Worm (Caenorhabditis elegans) whole organism, young adult: ENCODE data around the gene F59B10.2.

Experiments
- B0019.2 ChIP-seq: fragments of 200-800 bp; sonication (Bioruptor generic); conservative IDR thresholded peaks from 2 replicates; pipeline ENCODE4 v1.3.6; 2022; ENCODE audit warnings: missing genetic modification reagents, missing genetic modification characterization, missing compliant biosample characterization
- C06A6.2 ChIP-seq: fragments of 200-800 bp; sonication (Bioruptor generic); conservative IDR thresholded peaks from 2 replicates; pipeline ENCODE4 v1.3.6; 2022; ENCODE audit warnings: missing genetic modification characterization, missing compliant biosample characterization
- C17E4.6 ChIP-seq: fragments of 200-800 bp; sonication (Bioruptor generic); IDR thresholded peaks from 2 replicates; pipeline ENCODE4 v1.3.6; 2022; ENCODE audit warnings: missing genetic modification reagents, missing genetic modification characterization, missing compliant biosample characterization
- D2030.7 ChIP-seq: fragments of 200-800 bp; sonication (Bioruptor generic); IDR thresholded peaks from 2 replicates; pipeline ENCODE4 v1.3.6; 2022; ENCODE audit warnings: missing genetic modification reagents, missing genetic modification characterization, missing compliant biosample characterization
- F10E7.11 ChIP-seq: sonication (generic microtip); optimal IDR thresholded peaks from 2 replicates; lab custom pipeline; 2017; ENCODE audit warnings: mild to moderate bottlenecking, missing genetic modification characterization, moderate library complexity, missing compliant biosample characterization
- F23B12.7 ChIP-seq: sonication (generic microtip); optimal IDR thresholded peaks from 2 replicates; lab custom pipeline; 2017; ENCODE audit warnings: missing genetic modification characterization, mild to moderate bottlenecking, missing compliant biosample characterization, antibody characterized with exemption, moderate library complexity; ENCODE audit not compliant: insufficient read depth
- F37B4.10 ChIP-seq: fragments of 200-800 bp; sonication (Bioruptor generic); IDR thresholded peaks from 2 replicates; pipeline ENCODE4 v1.3.6; 2022; ENCODE audit warnings: missing genetic modification characterization, missing compliant biosample characterization
- F39B2.1 ChIP-seq: fragments of 200-800 bp; sonication (Bioruptor generic); IDR thresholded peaks from 2 replicates; pipeline ENCODE4 v1.3.6; 2022; ENCODE audit warnings: missing genetic modification reagents, missing genetic modification characterization, missing compliant biosample characterization
- F57C9.4 ChIP-seq: sonication (generic microtip); optimal IDR thresholded peaks from 2 replicates; lab custom pipeline; 2017; ENCODE audit warnings: mild to moderate bottlenecking, missing genetic modification characterization, missing compliant biosample characterization
- K11D2.4 ChIP-seq: fragments of 200-800 bp; sonication (Bioruptor generic); IDR thresholded peaks from 2 replicates; pipeline ENCODE4 v1.3.6; 2022; ENCODE audit warnings: missing genetic modification reagents, missing genetic modification characterization, missing compliant biosample characterization
- Y53F4B.3 ChIP-seq: fragments of 200-800 bp; sonication (Bioruptor generic); IDR thresholded peaks from 2 replicates; pipeline ENCODE4 v1.3.6; 2022; ENCODE audit warnings: missing genetic modification reagents, missing genetic modification characterization, missing compliant biosample characterization
- Y95B8A.8 ChIP-seq: fragments of 200-800 bp; sonication (Bioruptor generic); IDR thresholded peaks from 2 replicates; pipeline ENCODE4 v1.3.6; 2022; ENCODE audit warnings: missing genetic modification reagents, missing genetic modification characterization, missing compliant biosample characterization
- athp-1 ChIP-seq: sonication (generic microtip); optimal IDR thresholded peaks from 2 replicates; lab custom pipeline; 2017; ENCODE audit warnings: mild to moderate bottlenecking, missing genetic modification characterization, missing compliant biosample characterization
- attf-6 ChIP-seq: fragments of 200-800 bp; sonication (Bioruptor generic); IDR thresholded peaks from 2 replicates; pipeline ENCODE4 v1.3.6; 2022; ENCODE audit warnings: missing genetic modification reagents, missing genetic modification characterization, missing compliant biosample characterization
- bed-2 ChIP-seq: fragments of 200-800 bp; sonication (Bioruptor generic); IDR thresholded peaks from 2 replicates; pipeline ENCODE4 v1.3.6; 2022; ENCODE audit warnings: missing genetic modification reagents, missing genetic modification characterization, missing compliant biosample characterization
- ceh-58 ChIP-seq: fragments of 200-800 bp; sonication (Bioruptor generic); IDR thresholded peaks from 2 replicates; pipeline ENCODE4 v1.3.6; 2022; ENCODE audit warnings: missing genetic modification characterization, missing compliant biosample characterization
- ceh-79 ChIP-seq: sonication (generic microtip); optimal IDR thresholded peaks from 2 replicates; lab custom pipeline; 2017; ENCODE audit warnings: mild to moderate bottlenecking, missing genetic modification characterization, missing compliant biosample characterization
- ceh-91 ChIP-seq: fragments of 200-800 bp; sonication (Bioruptor generic); IDR thresholded peaks from 2 replicates; pipeline ENCODE4 v1.3.6; 2022; ENCODE audit warnings: missing genetic modification reagents, missing genetic modification characterization, missing compliant biosample characterization
- dpff-1 ChIP-seq: sonication (generic microtip); optimal IDR thresholded peaks from 2 replicates; lab custom pipeline; 2017; ENCODE audit warnings: mild to moderate bottlenecking, missing genetic modification characterization, missing compliant biosample characterization
- dpl-1 ChIP-seq: fragments of 150-350 bp; optimal IDR thresholded peaks from 2 replicates; lab custom pipeline; 2014; ENCODE audit warnings: missing biosample characterization, missing genetic modification reagents, missing genetic modification characterization
- efl-1 ChIP-seq: fragments of 150-350 bp; optimal IDR thresholded peaks from 2 replicates; lab custom pipeline; 2014; ENCODE audit warnings: missing biosample characterization, missing genetic modification reagents, missing genetic modification characterization
- egl-18 ChIP-seq: fragments of 200-800 bp; sonication (Bioruptor generic); IDR thresholded peaks from 2 replicates; pipeline ENCODE4 v1.3.6; 2022; ENCODE audit warnings: missing genetic modification reagents, missing genetic modification characterization, missing compliant biosample characterization
- fkh-3 ChIP-seq: sonication (generic microtip); optimal IDR thresholded peaks from 2 replicates; lab custom pipeline; 2016; ENCODE audit warnings: mild to moderate bottlenecking, missing genetic modification characterization, missing compliant biosample characterization
- gei-17 ChIP-seq: fragments of 200-800 bp; sonication (Bioruptor generic); optimal IDR thresholded peaks from 2 replicates; lab custom pipeline; 2018; ENCODE audit warnings: mild to moderate bottlenecking, missing genetic modification characterization, missing compliant biosample characterization
- hmg-1.2 ChIP-seq: fragments of 200-800 bp; sonication (Bioruptor generic); IDR thresholded peaks from 2 replicates; pipeline ENCODE4 v1.3.6; 2022; ENCODE audit warnings: missing genetic modification reagents, missing genetic modification characterization, missing compliant biosample characterization
- hmg-20 ChIP-seq: fragments of 200-800 bp; sonication (Bioruptor generic); IDR thresholded peaks from 2 replicates; pipeline ENCODE4 v1.3.6; 2022; ENCODE audit warnings: missing genetic modification reagents, missing genetic modification characterization, missing compliant biosample characterization
- lag-1 ChIP-seq: fragments of 200-800 bp; sonication (Bioruptor generic); IDR thresholded peaks from 2 replicates; pipeline ENCODE4 v1.3.6; 2022; ENCODE audit warnings: missing genetic modification reagents, missing genetic modification characterization, missing compliant biosample characterization
- let-607 ChIP-seq, 2 experiments: fragments of 200-800 bp in 1 of 2; sonication (Bioruptor generic) in 1 of 2; sonication (generic microtip) in 1 of 2; optimal IDR thresholded peaks; 2 replicates each; lab custom pipeline; 2016 to 2018; ENCODE audit warnings: mild to moderate bottlenecking in 2 of 2, missing compliant biosample characterization in 2 of 2, missing genetic modification characterization in 2 of 2, moderate library complexity in 2 of 2, missing genotype in 1 of 2
- lin-26 ChIP-seq: fragments of 200-800 bp; sonication (Bioruptor generic); IDR thresholded peaks from 2 replicates; pipeline ENCODE4 v1.3.6; 2022; ENCODE audit warnings: missing genetic modification reagents, missing genetic modification characterization, missing compliant biosample characterization
- lin-35 ChIP-seq, 3 experiments: fragments of 150-350 bp in 2 of 3; sonication (generic microtip) in 1 of 3; optimal IDR thresholded peaks; 2 replicates each; lab custom pipeline; 2014 to 2018; ENCODE audit warnings: missing biosample characterization in 3 of 3, missing genetic modification characterization in 3 of 3, missing genetic modification reagents in 3 of 3
- lin-40 ChIP-seq: sonication (generic microtip); optimal IDR thresholded peaks from 2 replicates; lab custom pipeline; 2016; ENCODE audit warnings: missing genetic modification characterization, mild to moderate bottlenecking, missing compliant biosample characterization, missing genotype, missing genetic modification reagents
- lin-54 ChIP-seq: fragments of 200-800 bp; sonication (Bioruptor generic); optimal IDR thresholded peaks from 2 replicates; lab custom pipeline; 2018; ENCODE audit warnings: mild to moderate bottlenecking, missing genetic modification characterization, missing compliant biosample characterization
- lsl-1 ChIP-seq: fragments of 200-800 bp; sonication (Bioruptor generic); optimal IDR thresholded peaks from 2 replicates; lab custom pipeline; 2018; ENCODE audit warnings: mild to moderate bottlenecking, missing genetic modification characterization, moderate library complexity, missing compliant biosample characterization
- lsy-27 ChIP-seq: sonication (generic microtip); optimal IDR thresholded peaks from 2 replicates; lab custom pipeline; 2017; ENCODE audit warnings: missing genetic modification characterization, mild to moderate bottlenecking, missing compliant biosample characterization, antibody characterized with exemption, missing genotype, borderline replicate concordance; ENCODE audit not compliant: insufficient read depth
- madf-10 ChIP-seq: sonication (generic microtip); optimal IDR thresholded peaks from 2 replicates; lab custom pipeline; 2016; ENCODE audit warnings: mild to moderate bottlenecking, missing genetic modification characterization, missing compliant biosample characterization
- mcd-1 ChIP-seq: fragments of 200-800 bp; sonication (Bioruptor generic); IDR thresholded peaks from 2 replicates; pipeline ENCODE4 v1.3.6; 2022; ENCODE audit warnings: missing genetic modification reagents, missing genetic modification characterization, missing compliant biosample characterization
- mes-4 ChIP-seq: sonication (generic microtip); optimal IDR thresholded peaks from 2 replicates; lab custom pipeline; 2016; ENCODE audit warnings: missing genotype, missing genetic modification characterization, missing compliant biosample characterization
- mxl-1 ChIP-seq: sonication (generic microtip); optimal IDR thresholded peaks from 2 replicates; lab custom pipeline; 2016; ENCODE audit warnings: missing genetic modification characterization, missing compliant biosample characterization
- nfya-2 ChIP-seq: fragments of 200-800 bp; sonication (Bioruptor generic); IDR thresholded peaks from 2 replicates; pipeline ENCODE4 v1.3.6; 2022; ENCODE audit warnings: missing genetic modification reagents, missing genetic modification characterization, missing compliant biosample characterization
- nhr-179 ChIP-seq: sonication (generic microtip); optimal IDR thresholded peaks from 2 replicates; lab custom pipeline; 2016; ENCODE audit warnings: mild to moderate bottlenecking, missing genetic modification characterization, missing compliant biosample characterization
- nhr-27 ChIP-seq: fragments of 200-800 bp; sonication (Bioruptor generic); optimal IDR thresholded peaks from 2 replicates; lab custom pipeline; 2018; ENCODE audit warnings: mild to moderate bottlenecking, missing genetic modification characterization, moderate library complexity, missing compliant biosample characterization
- nhr-80 ChIP-seq: sonication (generic microtip); optimal IDR thresholded peaks from 2 replicates; lab custom pipeline; 2016; ENCODE audit warnings: missing genetic modification characterization, missing compliant biosample characterization
- nhr-90 ChIP-seq: sonication (generic microtip); optimal IDR thresholded peaks from 2 replicates; lab custom pipeline; 2016; ENCODE audit warnings: missing genotype, mild to moderate bottlenecking, missing genetic modification characterization, missing compliant biosample characterization
- pbrm-1 ChIP-seq: fragments of 200-800 bp; sonication (Bioruptor generic); IDR thresholded peaks from 2 replicates; pipeline ENCODE4 v1.3.6; 2022; ENCODE audit warnings: missing genetic modification reagents, missing genetic modification characterization, missing compliant biosample characterization
- rcor-1 ChIP-seq: fragments of 200-800 bp; sonication (Bioruptor generic); IDR thresholded peaks from 2 replicates; pipeline ENCODE4 v1.3.6; 2022; ENCODE audit warnings: missing genetic modification reagents, missing genetic modification characterization, missing compliant biosample characterization
- sea-2 ChIP-seq: fragments of 200-800 bp; sonication (Bioruptor generic); IDR thresholded peaks from 2 replicates; pipeline ENCODE4 v1.3.6; 2022; ENCODE audit warnings: missing genetic modification characterization, missing compliant biosample characterization
- sptf-2 ChIP-seq: fragments of 200-800 bp; sonication (Bioruptor generic); optimal IDR thresholded peaks from 2 replicates; lab custom pipeline; 2018; ENCODE audit warnings: mild to moderate bottlenecking, missing genetic modification characterization, missing compliant biosample characterization
- tbp1 ChIP-seq: fragments of 200-800 bp; sonication (Bioruptor generic); optimal IDR thresholded peaks from 2 replicates; lab custom pipeline; 2018; ENCODE audit warnings: mild to moderate bottlenecking, missing genetic modification characterization, missing compliant biosample characterization
- xnd-1 ChIP-seq: sonication (generic microtip); optimal IDR thresholded peaks from 2 replicates; lab custom pipeline; 2016; ENCODE audit warnings: missing genotype, missing genetic modification reagents, missing genetic modification characterization, missing compliant biosample characterization
- ztf-28 ChIP-seq: fragments of 200-800 bp; sonication (Bioruptor generic); IDR thresholded peaks from 2 replicates; pipeline ENCODE4 v1.3.6; 2022; ENCODE audit warnings: missing genetic modification reagents, missing genetic modification characterization, missing compliant biosample characterization

Gene F59B10.2

DNA sequence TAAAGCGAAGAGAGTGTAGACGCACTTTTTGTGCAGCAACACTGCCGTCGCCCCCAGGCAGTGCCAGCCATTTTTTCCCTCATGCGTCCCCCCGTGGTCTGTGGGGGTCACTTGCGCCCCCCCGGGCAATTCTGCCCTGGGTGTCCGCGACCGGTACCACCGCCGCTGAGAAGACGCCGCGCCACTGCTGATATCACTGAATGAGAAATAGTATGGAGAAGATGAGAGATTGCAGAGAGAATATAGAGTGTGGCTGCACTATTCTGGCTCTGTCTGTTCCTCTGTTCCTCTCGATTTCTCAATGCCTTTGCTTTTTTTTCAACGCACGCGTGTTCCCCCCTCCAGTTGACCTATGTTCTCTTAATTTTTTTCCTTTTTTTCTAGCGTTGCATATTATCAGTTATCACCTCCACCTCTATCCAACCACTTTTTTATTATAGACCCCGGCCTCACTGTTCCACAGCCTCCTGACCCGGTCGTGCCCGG lies 18.0 kb upstream of the F59B10.2 start, which contains the start of gene mab-10 (continued):
- no peak for TF ChIP-seq ztf-28
- TF ChIP-seq B0019.2, result no peak
- no peak for TF ChIP-seq Y53F4B.3
- no peak for TF ChIP-seq ceh-58 (GFP tag; lab: Robert Waterston, UW)
- no peak for TF ChIP-seq F10E7.11
- TF ChIP-seq mxl-1 (tag; lab: Kevin White, UChicago), result peak; percentile 35
- peak; percentile 72 for TF ChIP-seq hmg-1.2 (GFP tag; lab: Robert Waterston, UW)
- no peak for TF ChIP-seq bed-2
- no peak for TF ChIP-seq dpl-1 (GFP tag; lab: Kevin White, UChicago)
- TF ChIP-seq egl-18, result no peak
- TF ChIP-seq lsy-27 (tag; lab: Kevin White, UChicago), result no peak
- no peak for TF ChIP-seq lsl-1 (GFP tag; lab: Kevin White, UChicago)
- TF ChIP-seq D2030.7 (GFP tag; lab: Robert Waterston, UW), result 0 out of 2 replicates have a peak, but pooled peaks have one; percentile 10
- TF ChIP-seq nfya-2 (GFP tag; lab: Robert Waterston, UW), result no peak
- peak; percentile 76 for TF ChIP-seq nhr-80 (tag; lab: Kevin White, UChicago)
- no peak for TF ChIP-seq sea-2
- TF ChIP-seq gei-17 (GFP tag; lab: Kevin White, UChicago), result no peak
- TF ChIP-seq athp-1 (tag; lab: Kevin White, UChicago), result peak; percentile 30
- TF ChIP-seq lin-35 (GFP tag; optimal IDR thresholded peaks at IDR 0.05; lab: Kevin White, UChicago), result no peak
- TF ChIP-seq lag-1 (GFP tag; lab: Robert Waterston, UW), result no peak
- TF ChIP-seq nhr-90 (tag; lab: Kevin White, UChicago), result peak; percentile 30
- no peak for TF ChIP-seq ceh-91
- TF ChIP-seq pbrm-1 (GFP tag; lab: Robert Waterston, UW), result no peak
- no peak for TF ChIP-seq xnd-1 (tag; lab: Kevin White, UChicago)
- TF ChIP-seq nhr-27 (tag; lab: Kevin White, UChicago), result no peak
- TF ChIP-seq F39B2.1 (GFP tag; lab: Robert Waterston, UW), result no peak
- TF ChIP-seq tbp1 (GFP tag; lab: Kevin White, UChicago), result no peak
- no peak for TF ChIP-seq F23B12.7 (tag; lab: Kevin White, UChicago)
- TF ChIP-seq rcor-1 (GFP tag; lab: Robert Waterston, UW), result no peak
- TF ChIP-seq C17E4.6 (GFP tag; lab: Robert Waterston, UW), result no peak
- no peak for TF ChIP-seq let-607 (tag; optimal IDR thresholded peaks at IDR 0.05; lab: Kevin White, UChicago)
- TF ChIP-seq madf-10 (tag; lab: Kevin White, UChicago), result no peak
- TF ChIP-seq C06A6.2, result peak; percentile 42; the same call in 1 of the 2 replicates
- no peak for TF ChIP-seq lin-26 (GFP tag; lab: Robert Waterston, UW)
- no peak for TF ChIP-seq sptf-2 (GFP tag; lab: Kevin White, UChicago)
- TF ChIP-seq hmg-20 (GFP tag; lab: Robert Waterston, UW), result no peak
- no peak for TF ChIP-seq ceh-79 (tag; lab: Kevin White, UChicago)
- no peak for TF ChIP-seq mes-4 (tag; lab: Kevin White, UChicago)
- TF ChIP-seq attf-6, result no peak
- no peak for TF ChIP-seq F57C9.4 (tag; lab: Kevin White, UChicago)
- TF ChIP-seq efl-1, result no peak
- TF ChIP-seq mcd-1 (GFP tag; lab: Robert Waterston, UW), result peak; percentile 56
- TF ChIP-seq Y95B8A.8 (GFP tag; lab: Robert Waterston, UW), result no peak
- no peak for TF ChIP-seq fkh-3 (tag; lab: Kevin White, UChicago)
- TF ChIP-seq F37B4.10 (GFP tag; lab: Robert Waterston, UW), result no peak
- TF ChIP-seq lin-40 (tag; lab: Kevin White, UChicago), result peak; percentile 32
- no peak for TF ChIP-seq dpff-1 (tag; lab: Kevin White, UChicago)
- TF ChIP-seq nhr-179, result no peak
- no peak for TF ChIP-seq lin-54 (GFP tag; lab: Kevin White, UChicago)
- TF ChIP-seq K11D2.4 (GFP tag; lab: Robert Waterston, UW), result no peak; the same call in 1 of the 2 replicates
